Fruit fly (Drosophila melanogaster): Measurements from ENCODE around the gene ver.

DNA sequence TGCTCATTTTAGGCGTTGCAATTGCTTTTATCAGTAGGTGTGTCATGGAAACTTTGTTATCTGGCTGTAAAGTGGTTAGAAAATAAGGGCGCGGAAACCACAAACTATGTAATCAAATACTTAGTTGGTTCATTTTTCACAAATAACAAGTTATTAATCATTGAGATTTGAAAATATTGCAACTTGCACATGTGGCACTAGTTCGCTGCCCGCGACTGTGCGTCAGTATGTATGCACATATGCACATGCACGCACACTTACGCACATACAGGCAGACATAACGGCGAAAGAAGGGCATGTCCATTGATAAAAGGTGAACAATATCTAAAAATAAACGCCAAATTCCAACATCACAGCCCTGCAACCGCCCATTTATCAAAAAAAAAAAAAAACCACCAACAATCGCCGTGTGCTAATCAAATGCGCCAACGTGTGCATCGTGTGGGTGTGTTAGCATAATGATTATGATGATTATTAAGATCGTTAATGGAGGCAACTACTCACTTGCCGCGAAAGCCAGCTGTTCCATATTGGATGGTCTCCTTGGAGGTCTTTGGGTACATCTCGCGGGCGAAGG, 5.7 kb downstream of the ver start:
- no peak for TF ChIP-seq psq (optimal IDR thresholded peaks at IDR 0.05)
- no peak for TF ChIP-seq ttk (optimal IDR thresholded peaks at IDR 0.05)
- TF ChIP-seq Myc (optimal IDR thresholded peaks at IDR 0.05), result no peak
- TF ChIP-seq insv (optimal IDR thresholded peaks at IDR 0.05), result no peak
- no peak for TF ChIP-seq Sin3A (optimal IDR thresholded peaks at IDR 0.05)

Measured in Kc167 (cell line).